Worm (Caenorhabditis elegans) whole organism, midembryonic: ENCODE data around the gene sea-2.

ENCODE experiments used
- T22C8.4 ChIP-seq: fragments of 200-800 bp; sonication (Bioruptor generic); IDR thresholded peaks from 2 replicates; pipeline ENCODE4 v1.3.6; 2022; ENCODE audit warnings: missing genetic modification characterization, missing compliant biosample characterization
- cog-1 ChIP-seq: sonication (generic microtip); optimal IDR thresholded peaks from 2 replicates; lab custom pipeline; 2016; ENCODE audit warnings: missing genetic modification characterization, missing compliant biosample characterization
- flt-1 ChIP-seq: fragments of 200-800 bp; sonication (Bioruptor generic); IDR thresholded peaks from 2 replicates; pipeline ENCODE4 v1.3.6; 2022; ENCODE audit warnings: missing genetic modification characterization, missing compliant biosample characterization
- klf-2 ChIP-seq: fragments of 200-800 bp; sonication (Bioruptor generic); conservative IDR thresholded peaks from 2 replicates; pipeline ENCODE4 v1.3.6; 2022; ENCODE audit warnings: missing genetic modification reagents, missing genetic modification characterization, missing compliant biosample characterization
- med-1 ChIP-seq: sonication (generic microtip); optimal IDR thresholded peaks from 2 replicates; lab custom pipeline; 2017; ENCODE audit warnings: missing genetic modification characterization, mild to moderate bottlenecking, missing compliant biosample characterization, antibody characterized with exemption, missing genetic modification reagents; ENCODE audit not compliant: insufficient read depth
- ref-1 ChIP-seq: fragments of 200-800 bp; sonication (Bioruptor generic); conservative IDR thresholded peaks from 2 replicates; pipeline ENCODE4 v1.3.6; 2022; ENCODE audit warnings: missing genetic modification reagents, missing genetic modification characterization, missing compliant biosample characterization
- tab-1 ChIP-seq: fragments of 200-800 bp; sonication (Bioruptor generic); IDR thresholded peaks from 2 replicates; pipeline ENCODE4 v1.3.6; 2022; ENCODE audit warnings: missing genetic modification characterization, missing compliant biosample characterization
- ztf-23 ChIP-seq: fragments of 200-800 bp; sonication (Bioruptor generic); IDR thresholded peaks from 2 replicates; pipeline ENCODE4 v1.3.6; 2022; ENCODE audit warnings: missing genetic modification reagents, missing genetic modification characterization, missing compliant biosample characterization
- ztf-29 ChIP-seq: fragments of 200-800 bp; sonication (Bioruptor generic); IDR thresholded peaks from 2 replicates; pipeline ENCODE4 v1.3.6; 2022; ENCODE audit warnings: missing genetic modification reagents, missing genetic modification characterization, missing compliant biosample characterization

The sea-2 gene

ce11 chrII:3917985-3918633 is 32.1 kb upstream of the sea-2 start:
- TF ChIP-seq T22C8.4 (GFP tag; lab: Robert Waterston, UW) (no peak), flt-1 (no peak), cog-1 (no peak), ref-1 (GFP tag; lab: Robert Waterston, UW) (no peak), med-1 (GFP tag; lab: Kevin White, UChicago) (no peak), klf-2 (GFP tag; lab: Robert Waterston, UW) (no peak), ztf-29 (GFP tag; lab: Robert Waterston, UW) (no peak)

- TF ChIP-seq tab-1 (GFP tag; lab: Robert Waterston, UW) (no peak), flt-1 (no peak), T22C8.4 (GFP tag; lab: Robert Waterston, UW) (no peak), med-1 (GFP tag; lab: Kevin White, UChicago) (no peak), ztf-29 (GFP tag; lab: Robert Waterston, UW) (no peak), ref-1 (GFP tag; lab: Robert Waterston, UW) (no peak), cog-1 (no peak), ztf-23 (GFP tag; lab: Robert Waterston, UW) (no peak), klf-2 (GFP tag; lab: Robert Waterston, UW) (no peak)
These were observed 29.6 kb upstream of the sea-2 start for ce11 chrII:3920611-3921010.

ce11 chrII:3922696-3923095 is 27.5 kb upstream of the sea-2 start:
- TF ChIP-seq T22C8.4 (GFP tag; lab: Robert Waterston, UW) (no peak), ztf-23 (GFP tag; lab: Robert Waterston, UW) (no peak), cog-1 (no peak), flt-1 (no peak), klf-2 (GFP tag; lab: Robert Waterston, UW) (no peak), med-1 (GFP tag; lab: Kevin White, UChicago) (no peak), ztf-29 (GFP tag; lab: Robert Waterston, UW) (no peak), tab-1 (GFP tag; lab: Robert Waterston, UW) (no peak), ref-1 (GFP tag; lab: Robert Waterston, UW) (no peak)

ce11 chrII:3927943-3928393 is 22.2 kb upstream of the sea-2 start, which contains the start of gene plpp-1.1:
plpp-1.1 (minus strand) TSS chrII:3927993.
- TF ChIP-seq cog-1 (no peak), ztf-23 (GFP tag; lab: Robert Waterston, UW) (no peak), ztf-29 (GFP tag; lab: Robert Waterston, UW) (no peak), flt-1 (no peak), klf-2 (GFP tag; lab: Robert Waterston, UW) (no peak)

ce11 chrII:3929446-3929845 is 20.7 kb upstream of the sea-2 start:
- TF ChIP-seq tab-1 (GFP tag; lab: Robert Waterston, UW) (no peak), ztf-23 (GFP tag; lab: Robert Waterston, UW) (no peak), cog-1 (no peak), klf-2 (GFP tag; lab: Robert Waterston, UW) (no peak), flt-1 (no peak), T22C8.4 (GFP tag; lab: Robert Waterston, UW) (no peak)

- TF ChIP-seq cog-1: peak; percentile 8
- no peak for TF ChIP-seq ztf-23 (GFP tag; lab: Robert Waterston, UW)
- no peak for TF ChIP-seq med-1 (GFP tag; lab: Kevin White, UChicago)
- no peak for TF ChIP-seq klf-2 (GFP tag; lab: Robert Waterston, UW)
- no peak for TF ChIP-seq flt-1
- no peak for TF ChIP-seq ztf-29 (GFP tag; lab: Robert Waterston, UW)
These were observed 19.5 kb upstream of the sea-2 start for ce11 chrII:3930478-3931182.

- no peak for TF ChIP-seq T22C8.4 (GFP tag; lab: Robert Waterston, UW)
- no peak for TF ChIP-seq tab-1 (GFP tag; lab: Robert Waterston, UW)
- TF ChIP-seq ztf-29 (GFP tag; lab: Robert Waterston, UW): no peak
- no peak for TF ChIP-seq cog-1
- no peak for TF ChIP-seq flt-1
- no peak for TF ChIP-seq ztf-23 (GFP tag; lab: Robert Waterston, UW)
- no peak for TF ChIP-seq klf-2 (GFP tag; lab: Robert Waterston, UW)
- no peak for TF ChIP-seq ref-1 (GFP tag; lab: Robert Waterston, UW)
- no peak for TF ChIP-seq med-1 (GFP tag; lab: Kevin White, UChicago)
These were observed 18.9 kb upstream of the sea-2 start for ce11 chrII:3931230-3931629.

ce11 chrII:3931825-3932224 is 18.4 kb upstream of the sea-2 start:
- no peak for TF ChIP-seq ztf-29 (GFP tag; lab: Robert Waterston, UW)
- TF ChIP-seq cog-1: no peak
- no peak for TF ChIP-seq ztf-23 (GFP tag; lab: Robert Waterston, UW)

- TF ChIP-seq flt-1 (no peak), T22C8.4 (GFP tag; lab: Robert Waterston, UW) (no peak), ztf-23 (GFP tag; lab: Robert Waterston, UW) (no peak), ref-1 (GFP tag; lab: Robert Waterston, UW) (no peak), ztf-29 (GFP tag; lab: Robert Waterston, UW) (no peak), klf-2 (GFP tag; lab: Robert Waterston, UW) (no peak), tab-1 (GFP tag; lab: Robert Waterston, UW) (no peak), cog-1 (no peak), med-1 (GFP tag; lab: Kevin White, UChicago) (no peak)
These were observed 16.5 kb upstream of the sea-2 start, which contains the start of gene Y14H12B.2 for ce11 chrII:3933640-3934039. Y14H12B.2 (minus strand) TSS chrII:3933740.
